In the genomic region with DNA sequence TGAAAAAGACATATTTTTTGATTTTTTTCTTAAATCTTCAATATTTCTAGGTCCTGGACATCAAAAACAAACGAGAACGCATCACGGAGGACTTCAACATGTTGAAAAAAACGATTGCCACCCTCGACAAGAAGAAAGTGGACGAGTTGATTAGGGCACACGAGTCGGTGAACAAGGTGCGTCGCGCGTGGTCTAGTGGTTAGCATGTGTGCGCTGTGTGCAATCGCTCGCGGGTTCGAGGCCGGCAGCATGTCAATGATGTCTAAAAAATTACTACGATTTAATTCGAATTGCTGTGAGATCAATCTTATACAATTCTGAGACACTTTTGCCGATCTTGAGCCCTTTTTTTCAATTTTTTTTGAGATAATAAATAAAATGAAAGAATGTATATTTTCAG, we compare ENCODE assay signal across 4 worm cellular contexts.
A peak's percentile ranks its signal among the peaks of the same experiment; 100 is the strongest.
TF ChIP-seq lines count a peak whose summit lies in the region.

No protein-coding gene starts in this region.

TF ChIP-seq in whole organism, L2 larva, 48 proteins besides CTCF, POLR2A, EP300 and RAD21 (continued from another document):
- TF ChIP-seq blmp-1 (tag; optimal IDR thresholded peaks at IDR 0.05; lab: Kevin White, UChicago; ENCODE audit: insufficient read depth) = peak; percentile 28
- peak; percentile 80 for TF ChIP-seq F13H6.1 (tag; optimal IDR thresholded peaks at IDR 0.05; lab: Kevin White, UChicago)
- TF ChIP-seq ztf-4 (tag; optimal IDR thresholded peaks at IDR 0.05; lab: Kevin White, UChicago) = peak; percentile 39
- TF ChIP-seq nhr-21 (tag; optimal IDR thresholded peaks at IDR 0.05; lab: Kevin White, UChicago) = peak; percentile 87
- peak; percentile 59 for TF ChIP-seq nhr-25 (tag; optimal IDR thresholded peaks at IDR 0.05; lab: Kevin White, UChicago)
- TF ChIP-seq mbf-1 (tag; optimal IDR thresholded peaks at IDR 0.05; lab: Kevin White, UChicago) = no peak
- TF ChIP-seq zag-1 (tag; optimal IDR thresholded peaks at IDR 0.05; lab: Kevin White, UChicago) = peak; percentile 45
- TF ChIP-seq snpc-4 (tag; optimal IDR thresholded peaks at IDR 0.05; lab: Kevin White, UChicago) = peak; percentile 75
- no peak for TF ChIP-seq elt-1 (tag; optimal IDR thresholded peaks at IDR 0.05; lab: Kevin White, UChicago)
- peak; percentile 78 for TF ChIP-seq sma-3 (GFP tag; optimal IDR thresholded peaks at IDR 0.05; lab: Kevin White, UChicago)
- TF ChIP-seq lin-13 (GFP tag; optimal IDR thresholded peaks at IDR 0.05; lab: Kevin White, UChicago) = peak; percentile 74
- TF ChIP-seq dmd-4 (tag; optimal IDR thresholded peaks at IDR 0.05; lab: Kevin White, UChicago) = no peak
- TF ChIP-seq nhr-23 (tag; optimal IDR thresholded peaks at IDR 0.05; lab: Kevin White, UChicago) = no peak
- no peak for TF ChIP-seq elt-3 (tag; optimal IDR thresholded peaks at IDR 0.05; lab: Kevin White, UChicago)
- peak; percentile 81 for TF ChIP-seq sma-9 (GFP tag; optimal IDR thresholded peaks at IDR 0.05; lab: Kevin White, UChicago)
- no peak for TF ChIP-seq sma-9 (tag; optimal IDR thresholded peaks at IDR 0.05; lab: Kevin White, UChicago)
- peak; percentile 47 for TF ChIP-seq unc-55 (GFP tag; optimal IDR thresholded peaks at IDR 0.05; lab: Kevin White, UChicago)
- peak; percentile 41 for TF ChIP-seq sem-4 (tag; optimal IDR thresholded peaks at IDR 0.05; lab: Kevin White, UChicago)

TF ChIP-seq in whole organism, L4 larva, 104 proteins besides CTCF, POLR2A, EP300 and RAD21 (continued from another document and continues in another):
- peak; percentile 59 for TF ChIP-seq nhr-11 (tag; optimal IDR thresholded peaks at IDR 0.05; lab: Kevin White, UChicago)
- TF ChIP-seq nhr-6 (tag; optimal IDR thresholded peaks at IDR 0.05; lab: Kevin White, UChicago) = peak; percentile 69
- TF ChIP-seq dmd-8 (GFP tag; IDR thresholded peaks at IDR 0.05; lab: Robert Waterston, UW) = peak; percentile 96
- peak; percentile 79; the same call in 1 of the 2 replicates for TF ChIP-seq F44E2.7 (GFP tag; IDR thresholded peaks at IDR 0.05; lab: Robert Waterston, UW)
- TF ChIP-seq lim-7 (GFP tag; IDR thresholded peaks at IDR 0.05; lab: Robert Waterston, UW) = peak; percentile 89
- TF ChIP-seq nhr-48 (tag; optimal IDR thresholded peaks at IDR 0.05; lab: Kevin White, UChicago) = peak; percentile 55
- TF ChIP-seq nhr-10 (tag; optimal IDR thresholded peaks at IDR 0.05; lab: Kevin White, UChicago) = peak; percentile 16
- TF ChIP-seq D1046.2 (GFP tag; IDR thresholded peaks at IDR 0.05; lab: Robert Waterston, UW) = peak; percentile 92
- TF ChIP-seq zip-2 (tag; optimal IDR thresholded peaks at IDR 0.05; lab: Kevin White, UChicago) = peak; percentile 42
- TF ChIP-seq lin-15B (tag; optimal IDR thresholded peaks at IDR 0.05; lab: Kevin White, UChicago) = no peak
- TF ChIP-seq ZK546.5 (tag; optimal IDR thresholded peaks at IDR 0.05; lab: Kevin White, UChicago) = no peak
- TF ChIP-seq ceh-62 (tag; optimal IDR thresholded peaks at IDR 0.05; lab: Kevin White, UChicago) = no peak
- peak; percentile 9 for TF ChIP-seq ztf-11 (tag; optimal IDR thresholded peaks at IDR 0.05; lab: Kevin White, UChicago)
- TF ChIP-seq F26F4.8 (GFP tag; conservative IDR thresholded peaks at IDR 0.05; lab: Robert Waterston, UW) = peak; percentile 96
- no peak for TF ChIP-seq daf-8 (GFP tag; IDR thresholded peaks at IDR 0.05; lab: Robert Waterston, UW)
- peak; percentile 37; the same call in 1 of the 2 replicates for TF ChIP-seq nhr-41 (GFP tag; IDR thresholded peaks at IDR 0.05; lab: Robert Waterston, UW)
- TF ChIP-seq zip-11 (GFP tag; IDR thresholded peaks at IDR 0.05; lab: Robert Waterston, UW) = 0 out of 2 replicates have a peak, but pooled peaks have one; percentile 50
- peak; percentile 86 for TF ChIP-seq hlh-30 (tag; optimal IDR thresholded peaks at IDR 0.05; lab: Kevin White, UChicago; ENCODE audit: insufficient read depth)
- peak; percentile 79 for TF ChIP-seq tra-1 (GFP tag; IDR thresholded peaks at IDR 0.05; lab: Robert Waterston, UW)
- TF ChIP-seq mdl-1 (tag; optimal IDR thresholded peaks at IDR 0.05; lab: Kevin White, UChicago) = peak; percentile 30 to 71
- peak; percentile 23 for TF ChIP-seq aly-2 (tag; optimal IDR thresholded peaks at IDR 0.05; lab: Kevin White, UChicago)
- TF ChIP-seq R02D3.7 (tag; optimal IDR thresholded peaks at IDR 0.05; lab: Kevin White, UChicago) = peak; percentile 18
- TF ChIP-seq dmd-6 (GFP tag; IDR thresholded peaks at IDR 0.05; lab: Robert Waterston, UW) = peak; percentile 72
- TF ChIP-seq dpl-1 (GFP tag; optimal IDR thresholded peaks at IDR 0.05; lab: Kevin White, UChicago) = peak; percentile 63
- peak; percentile 60 for TF ChIP-seq gei-8 (GFP tag; optimal IDR thresholded peaks at IDR 0.05; lab: Kevin White, UChicago)
- TF ChIP-seq unc-130 (GFP tag; optimal IDR thresholded peaks at IDR 0.05; lab: Kevin White, UChicago) = peak; percentile 64
- TF ChIP-seq zfp-2 (tag; optimal IDR thresholded peaks at IDR 0.05; lab: Kevin White, UChicago) = peak; percentile 37
- TF ChIP-seq Y5F2A.4 (GFP tag; optimal IDR thresholded peaks at IDR 0.05; lab: Kevin White, UChicago) = peak; percentile 57
- peak; percentile 75 for TF ChIP-seq ceh-20 (GFP tag; IDR thresholded peaks at IDR 0.05; lab: Robert Waterston, UW)
- TF ChIP-seq ces-1 (GFP tag; optimal IDR thresholded peaks at IDR 0.05; lab: Kevin White, UChicago) = peak; percentile 43
- peak; percentile 94 for TF ChIP-seq hmg-1.1 (GFP tag; IDR thresholded peaks at IDR 0.05; lab: Robert Waterston, UW)
- TF ChIP-seq hif-1 (tag; optimal IDR thresholded peaks at IDR 0.05; lab: Kevin White, UChicago) = peak; percentile 50 to 56
- peak; percentile 65 for TF ChIP-seq mdt-29 (GFP tag; IDR thresholded peaks at IDR 0.05; lab: Robert Waterston, UW)
- TF ChIP-seq nhr-111 (GFP tag; optimal IDR thresholded peaks at IDR 0.05; lab: Kevin White, UChicago) = peak; percentile 73
- TF ChIP-seq tag-97 (GFP tag; IDR thresholded peaks at IDR 0.05; lab: Robert Waterston, UW) = no peak
- TF ChIP-seq lsy-2 (tag; optimal IDR thresholded peaks at IDR 0.05; lab: Kevin White, UChicago) = peak; percentile 35 to 85

TF ChIP-seq in whole organism, late embryonic, 69 proteins besides CTCF, POLR2A, EP300 and RAD21 (continued from another document and continues in another):
- peak; percentile 85 for TF ChIP-seq K09A11.1 (tag; optimal IDR thresholded peaks at IDR 0.05; lab: Kevin White, UChicago; ENCODE audit: insufficient read depth)
- TF ChIP-seq nfya-1 (tag; optimal IDR thresholded peaks at IDR 0.05; lab: Kevin White, UChicago) = peak; percentile 74
- peak; percentile 85 for TF ChIP-seq ceh-18 (tag; optimal IDR thresholded peaks at IDR 0.05; lab: Kevin White, UChicago)
- peak; percentile 88 for TF ChIP-seq hlh-6 (tag; optimal IDR thresholded peaks at IDR 0.05; lab: Kevin White, UChicago)
- peak; percentile 55 for TF ChIP-seq mec-3 (tag; optimal IDR thresholded peaks at IDR 0.05; lab: Kevin White, UChicago; ENCODE audit: borderline replicate concordance)
- TF ChIP-seq ceh-14 (tag; optimal IDR thresholded peaks at IDR 0.05; lab: Kevin White, UChicago) = peak; percentile 58
- TF ChIP-seq ceh-2 (tag; optimal IDR thresholded peaks at IDR 0.05; lab: Kevin White, UChicago) = peak; percentile 76
- TF ChIP-seq fkh-10 (GFP tag; optimal IDR thresholded peaks at IDR 0.05; lab: Kevin White, UChicago) = no peak
- TF ChIP-seq ceh-30 (tag; optimal IDR thresholded peaks at IDR 0.05; lab: Kevin White, UChicago) = peak; percentile 16
- TF ChIP-seq K02D7.2 (tag; optimal IDR thresholded peaks at IDR 0.05; lab: Kevin White, UChicago) = peak; percentile 83
- peak; percentile 67; the same call in 1 of the 2 replicates for TF ChIP-seq ceh-45 (GFP tag; IDR thresholded peaks at IDR 0.05; lab: Robert Waterston, UW)
- TF ChIP-seq che-1 (tag; optimal IDR thresholded peaks at IDR 0.05; lab: Kevin White, UChicago) = peak; percentile 91
- peak; percentile 58 for TF ChIP-seq rnt-1 (tag; optimal IDR thresholded peaks at IDR 0.05; lab: Kevin White, UChicago)
- TF ChIP-seq C38D4.7 (GFP tag; optimal IDR thresholded peaks at IDR 0.05; lab: Kevin White, UChicago) = peak; percentile 83
- TF ChIP-seq elt-2 (tag; optimal IDR thresholded peaks at IDR 0.05; lab: Kevin White, UChicago) = peak; percentile 94
- TF ChIP-seq pros-1 (tag; optimal IDR thresholded peaks at IDR 0.05; lab: Kevin White, UChicago) = peak; percentile 35
- TF ChIP-seq lim-6 (tag; optimal IDR thresholded peaks at IDR 0.05; lab: Kevin White, UChicago) = peak; percentile 70
- TF ChIP-seq hlh-30 (tag; optimal IDR thresholded peaks at IDR 0.05; lab: Kevin White, UChicago; ENCODE audit: insufficient read depth) = peak; percentile 79
- TF ChIP-seq elt-4 (tag; optimal IDR thresholded peaks at IDR 0.05; lab: Kevin White, UChicago) = peak; percentile 5
- peak; percentile 83 for TF ChIP-seq madf-2 (tag; optimal IDR thresholded peaks at IDR 0.05; lab: Kevin White, UChicago)
- no peak for TF ChIP-seq ama-1 (optimal IDR thresholded peaks at IDR 0.05; lab: Kevin White, UChicago)
- TF ChIP-seq ceh-6 (GFP tag; optimal IDR thresholded peaks at IDR 0.05; lab: Kevin White, UChicago) = peak; percentile 91
- TF ChIP-seq ref-2 (tag; optimal IDR thresholded peaks at IDR 0.05; lab: Kevin White, UChicago) = peak; percentile 75
- TF ChIP-seq fkh-6 (tag; optimal IDR thresholded peaks at IDR 0.05; lab: Kevin White, UChicago) = peak; percentile 84
- peak; percentile 67 for TF ChIP-seq pqm-1 (tag; optimal IDR thresholded peaks at IDR 0.05; lab: Kevin White, UChicago)
- peak; percentile 95 for TF ChIP-seq pat-9 (tag; optimal IDR thresholded peaks at IDR 0.05; lab: Kevin White, UChicago)
- peak; percentile 82 for TF ChIP-seq sdc-2 (tag; optimal IDR thresholded peaks at IDR 0.05; lab: Kevin White, UChicago)
- TF ChIP-seq syd-9 (tag; optimal IDR thresholded peaks at IDR 0.05; lab: Kevin White, UChicago) = peak; percentile 87
- peak; percentile 93 for TF ChIP-seq eyg-1 (tag; optimal IDR thresholded peaks at IDR 0.05; lab: Kevin White, UChicago)
- TF ChIP-seq F13H6.1 (tag; optimal IDR thresholded peaks at IDR 0.05; lab: Kevin White, UChicago) = peak; percentile 54
- TF ChIP-seq ceh-22 (tag; optimal IDR thresholded peaks at IDR 0.05; lab: Kevin White, UChicago) = peak; percentile 35
- TF ChIP-seq pag-3 (tag; optimal IDR thresholded peaks at IDR 0.05; lab: Kevin White, UChicago; ENCODE audit: borderline replicate concordance) = peak; percentile 5
- peak; percentile 88 for TF ChIP-seq sox-4 (tag; optimal IDR thresholded peaks at IDR 0.05; lab: Kevin White, UChicago)
- peak; percentile 73 for TF ChIP-seq C08G9.2 (tag; optimal IDR thresholded peaks at IDR 0.05; lab: Kevin White, UChicago)
- peak; percentile 71 for TF ChIP-seq hlh-15 (tag; optimal IDR thresholded peaks at IDR 0.05; lab: Kevin White, UChicago)
- no peak for TF ChIP-seq ets-4 (tag; optimal IDR thresholded peaks at IDR 0.05; lab: Kevin White, UChicago)
- peak; percentile 73 for TF ChIP-seq fax-1 (tag; optimal IDR thresholded peaks at IDR 0.05; lab: Kevin White, UChicago)
- peak; percentile 91 for TF ChIP-seq ztf-16 (tag; optimal IDR thresholded peaks at IDR 0.05; lab: Kevin White, UChicago)
- TF ChIP-seq ahr-1 (tag; optimal IDR thresholded peaks at IDR 0.05; lab: Kevin White, UChicago) = peak; percentile 77

TF ChIP-seq in whole organism, mixed stage, embryonic, 35 proteins besides CTCF, POLR2A, EP300 and RAD21 (continued from another document):
- TF ChIP-seq unc-39 (tag; optimal IDR thresholded peaks at IDR 0.05; lab: Kevin White, UChicago) (peak; percentile 43), flh-1 (GFP tag; optimal IDR thresholded peaks at IDR 0.05; lab: Kevin White, UChicago) (peak; percentile 83), lin-13 (tag; optimal IDR thresholded peaks at IDR 0.05; lab: Kevin White, UChicago) (peak; percentile 74), unc-62 (GFP tag; optimal IDR thresholded peaks at IDR 0.05; lab: Kevin White, UChicago) (peak; percentile 12), sptf-1 (tag; optimal IDR thresholded peaks at IDR 0.05; lab: Kevin White, UChicago) (peak; percentile 96), nhr-76 (tag; optimal IDR thresholded peaks at IDR 0.05; lab: Kevin White, UChicago) (no peak), mep-1 (tag; optimal IDR thresholded peaks at IDR 0.05; lab: Kevin White, UChicago) (peak; percentile 23), pha-4 (tag; optimal IDR thresholded peaks at IDR 0.05; lab: Kevin White, UChicago) (peak; percentile 83)
TF ChIP-seq in whole organism, mixed stage, embryonic: peak in this region for 24.
